Fruit fly (Drosophila melanogaster): ENCODE data around the gene Tmf.

The Tmf gene

dm6 chrX:6868024-6868628, 24.0 kb downstream of the Tmf start (continued):
- TF ChIP-seq emc (GFP tag; optimal IDR thresholded peaks at IDR 0.05) = no peak
- no peak for TF ChIP-seq eyg (GFP tag; optimal IDR thresholded peaks at IDR 0.05)
- peak; percentile 27 for TF ChIP-seq nom (GFP tag; optimal IDR thresholded peaks at IDR 0.05)
- peak; percentile 43 for TF ChIP-seq nmo (GFP tag; optimal IDR thresholded peaks at IDR 0.05)
- no peak for TF ChIP-seq grn (GFP tag; optimal IDR thresholded peaks at IDR 0.05)
- TF ChIP-seq bcd (GFP tag; optimal IDR thresholded peaks at IDR 0.05) = peak; percentile 49
- no peak for TF ChIP-seq Lim3 (GFP tag; IDR thresholded peaks at IDR 0.05)
- TF ChIP-seq CkIIα-i1 (GFP tag; IDR thresholded peaks at IDR 0.05) = no peak
- TF ChIP-seq CG3847 (GFP tag; IDR thresholded peaks at IDR 0.05) = no peak
- TF ChIP-seq HLH3B (GFP tag; IDR thresholded peaks at IDR 0.05) = no peak
- TF ChIP-seq CG7928 (GFP tag; optimal IDR thresholded peaks at IDR 0.05) = no peak
- no peak for TF ChIP-seq disco-r (GFP tag; optimal IDR thresholded peaks at IDR 0.05)
- TF ChIP-seq NFAT (GFP tag; IDR thresholded peaks at IDR 0.05) = peak; percentile 39; the same call in 1 of the 2 replicates
- TF ChIP-seq abd-A (tag; optimal IDR thresholded peaks at IDR 0.05) = peak; percentile 37
- peak; percentile 38 for TF ChIP-seq CG11723 (GFP tag; optimal IDR thresholded peaks at IDR 0.05)
- TF ChIP-seq CG16813 (GFP tag; IDR thresholded peaks at IDR 0.05; ENCODE audit: partially characterized antibody) = 0 out of 3 replicates have a peak, but pooled peaks have one; percentile 11
- no peak for TF ChIP-seq jigr1 (GFP tag; IDR thresholded peaks at IDR 0.05)
- peak; percentile 7 for TF ChIP-seq Hr3 (GFP tag; optimal IDR thresholded peaks at IDR 0.05)
- 0 out of 2 replicates have a peak, but pooled peaks have one; percentile 16 for TF ChIP-seq sob (GFP tag; IDR thresholded peaks at IDR 0.05)
- TF ChIP-seq CG1233 (GFP tag; optimal IDR thresholded peaks at IDR 0.05) = peak; percentile 89
- TF ChIP-seq CG16815 (GFP tag; optimal IDR thresholded peaks at IDR 0.05) = no peak
- peak; percentile 25; the same call in 1 of the 2 replicates for TF ChIP-seq bbx (GFP tag; IDR thresholded peaks at IDR 0.05; ENCODE audit: partially characterized antibody)
- no peak for TF ChIP-seq NK7.1 (GFP tag; optimal IDR thresholded peaks at IDR 0.05)
- no peak for TF ChIP-seq CG8924 (tag; optimal IDR thresholded peaks at IDR 0.05)
- TF ChIP-seq CG4360 (GFP tag; IDR thresholded peaks at IDR 0.05) = peak; percentile 92
- no peak for TF ChIP-seq Lhr (GFP tag; optimal IDR thresholded peaks at IDR 0.05)
- peak in 1 of 3 experiments; percentile 84 for TF ChIP-seq lola (GFP tag; optimal IDR thresholded peaks at IDR 0.05)
- TF ChIP-seq nerfin-2 (GFP tag; IDR thresholded peaks at IDR 0.05; ENCODE audit: partially characterized antibody) = no peak
- TF ChIP-seq H2.0 (GFP tag; IDR thresholded peaks at IDR 0.05) = no peak
- no peak for TF ChIP-seq CG12104 (GFP tag; optimal IDR thresholded peaks at IDR 0.05)
- peak; percentile 75 for TF ChIP-seq pros (GFP tag; optimal IDR thresholded peaks at IDR 0.05)
- TF ChIP-seq CG4707 (GFP tag; optimal IDR thresholded peaks at IDR 0.05) = no peak
- TF ChIP-seq Fer2 (tag; optimal IDR thresholded peaks at IDR 0.05) = no peak
- TF ChIP-seq Ets65A (GFP tag) = peak; percentile 88
- TF ChIP-seq CG2202 (tag; optimal IDR thresholded peaks at IDR 0.05) = no peak
- peak in 1 of 2 experiments; percentile 27 for TF ChIP-seq bsh (GFP tag; optimal IDR thresholded peaks at IDR 0.05)
- 0 out of 3 replicates have a peak, but pooled peaks have one; percentile 43 for TF ChIP-seq Optix (GFP tag; IDR thresholded peaks at IDR 0.05)
- no peak for TF ChIP-seq org-1 (GFP tag; optimal IDR thresholded peaks at IDR 0.05)
- peak; percentile 26; the same call in 1 of the 2 replicates for TF ChIP-seq CG32767 (GFP tag; IDR thresholded peaks at IDR 0.05)
- TF ChIP-seq gt (GFP tag; IDR thresholded peaks at IDR 0.05) = no peak
- TF ChIP-seq knrl (GFP tag; IDR thresholded peaks at IDR 0.05; ENCODE audit: partially characterized antibody) = no peak
- peak; percentile 60 for TF ChIP-seq yki (optimal IDR thresholded peaks at IDR 0.05)
- no peak for TF ChIP-seq lov (optimal IDR thresholded peaks at IDR 0.05)
- peak; percentile 67; the same call in 1 of the 3 replicates for TF ChIP-seq lov (GFP tag; IDR thresholded peaks at IDR 0.05)
- TF ChIP-seq peb (GFP tag; IDR thresholded peaks at IDR 0.05) = no peak
- no peak for TF ChIP-seq wdn (GFP tag; IDR thresholded peaks at IDR 0.05)

All from whole organism, embryonic.